Fruit fly (Drosophila melanogaster) whole organism, embryonic: Measurements from ENCODE around the gene beat-IIa.

Source experiments
- CG2712 ChIP-seq: fragments of 200-800 bp; optimal IDR thresholded peaks from 3 replicates; lab custom pipeline; 2019; ENCODE audit warnings: missing biosample characterization, mild to moderate bottlenecking, missing genetic modification characterization, moderate library complexity
- CG5180 ChIP-seq: fragments of 200-800 bp; sonication (Bioruptor generic); optimal IDR thresholded peaks from 3 replicates; lab custom pipeline; 2017; ENCODE audit warnings: missing biosample characterization, missing genetic modification characterization, mild to moderate bottlenecking, moderate library complexity, missing genetic modification reagents
- Hmr ChIP-seq: fragments of 200-800 bp; sonication (Bioruptor generic); optimal IDR thresholded peaks from 3 replicates; lab custom pipeline; 2017; ENCODE audit warnings: mild to moderate bottlenecking, missing biosample characterization, missing genetic modification reagents, missing genetic modification characterization
- disco-r ChIP-seq: fragments of 200-800 bp; sonication (Bioruptor generic); optimal IDR thresholded peaks from 2 replicates; lab custom pipeline; 2016; ENCODE audit warnings: missing biosample characterization, missing genetic modification characterization
- sens ChIP-seq: fragments of 200-800 bp; sonication (Bioruptor generic); peaks from one replicate; lab custom pipeline; 2016; ENCODE audit warnings: missing biosample characterization, missing genetic modification characterization
- sob ChIP-seq: fragments of 200-800 bp; sonication (Bioruptor generic); IDR thresholded peaks from 2 replicates; pipeline ENCODE4 v1.3.6; 2022; ENCODE audit warnings: missing biosample characterization, missing genetic modification characterization
- tap ChIP-seq: fragments of 200-800 bp; optimal IDR thresholded peaks from 3 replicates; lab custom pipeline; 2019; ENCODE audit warnings: missing biosample characterization, mild to moderate bottlenecking, missing genetic modification characterization, moderate library complexity
- tx ChIP-seq: fragments of 200-800 bp; sonication (Bioruptor generic); optimal IDR thresholded peaks from 2 replicates; lab custom pipeline; 2016; ENCODE audit warnings: missing biosample characterization, missing genetic modification characterization

DNA sequence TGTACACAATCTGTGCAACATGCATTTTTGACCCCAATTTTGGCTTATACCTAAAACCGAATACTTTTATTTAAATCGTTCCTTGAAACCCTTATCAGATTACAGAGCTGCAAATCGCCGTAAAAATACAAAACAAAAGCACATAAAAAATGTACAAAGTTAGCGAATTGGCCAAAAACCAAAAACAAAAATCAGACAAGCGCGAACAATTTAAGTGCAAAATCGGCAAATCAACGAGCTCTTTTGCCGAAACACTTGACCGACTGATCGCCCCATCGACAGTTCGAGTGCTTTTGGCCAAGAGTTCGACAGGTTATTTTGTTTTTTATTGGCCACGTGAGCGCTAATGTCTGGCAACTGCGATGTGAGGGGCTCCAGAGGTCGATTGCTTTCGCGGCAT, 16.0 kb upstream of the beat-IIa start:
- TF ChIP-seq Hmr (GFP tag; lab: Kevin White, UChicago): no peak
- TF ChIP-seq tap (tag; lab: Kevin White, UChicago): no peak
- no peak for TF ChIP-seq CG2712 (tag; lab: Kevin White, UChicago)
- TF ChIP-seq disco-r (GFP tag; lab: Kevin White, UChicago): no peak
- no peak for TF ChIP-seq sob (GFP tag; lab: Robert Waterston, UW)
- no peak for TF ChIP-seq sens (GFP tag; lab: Kevin White, UChicago)
- TF ChIP-seq CG5180 (GFP tag; lab: Kevin White, UChicago): no peak
- no peak for TF ChIP-seq tx
